Worm (Caenorhabditis elegans) whole organism, L4 larva: ENCODE measurements around the gene ZK512.8.

Source experiments
- R02D3.7 ChIP-seq: fragments of 150-350 bp; sonication (generic microtip); optimal IDR thresholded peaks from 3 replicates; lab custom pipeline; 2014; ENCODE audit warnings: missing biosample characterization, missing genetic modification characterization
- T26A8.4 ChIP-seq: fragments of 200-800 bp; sonication (Bioruptor generic); IDR thresholded peaks from 2 replicates; pipeline ENCODE4 v1.3.6; 2022; ENCODE audit warnings: missing genetic modification characterization, missing compliant biosample characterization
- Y48G9A.11 ChIP-seq: fragments of 200-800 bp; sonication (Bioruptor generic); IDR thresholded peaks from 2 replicates; pipeline ENCODE4 v1.3.6; 2022; ENCODE audit warnings: missing genetic modification reagents, missing genetic modification characterization, missing compliant biosample characterization
- Y5F2A.4 ChIP-seq: fragments of 200-800 bp; sonication (Bioruptor generic); optimal IDR thresholded peaks from 2 replicates; lab custom pipeline; 2018; ENCODE audit warnings: mild to moderate bottlenecking, missing genetic modification characterization, missing compliant biosample characterization
- Y75B8A.6 ChIP-seq: fragments of 200-800 bp; sonication (Bioruptor generic); IDR thresholded peaks from 2 replicates; pipeline ENCODE4 v1.3.6; 2022; ENCODE audit warnings: missing genetic modification reagents, missing genetic modification characterization, missing compliant biosample characterization
- aha-1 ChIP-seq: fragments of 150-350 bp; peaks from one replicate; lab custom pipeline; 2014; ENCODE audit warnings: missing biosample characterization, missing genetic modification characterization
- ceh-44 ChIP-seq: fragments of 200-800 bp; sonication (Bioruptor generic); IDR thresholded peaks from 2 replicates; pipeline ENCODE4 v1.3.6; 2022; ENCODE audit warnings: missing genetic modification reagents, missing genetic modification characterization, missing compliant biosample characterization
- ceh-62 ChIP-seq: sonication (generic microtip); optimal IDR thresholded peaks from 2 replicates; lab custom pipeline; 2017; ENCODE audit warnings: missing biosample characterization, missing genetic modification characterization
- daf-8 ChIP-seq: fragments of 200-800 bp; sonication (Bioruptor generic); IDR thresholded peaks from 2 replicates; pipeline ENCODE4 v1.3.6; 2022; ENCODE audit warnings: missing genetic modification characterization, missing compliant biosample characterization
- dmd-6 ChIP-seq: fragments of 200-800 bp; sonication (Bioruptor generic); IDR thresholded peaks from 2 replicates; pipeline ENCODE4 v1.3.6; 2022; ENCODE audit warnings: missing genetic modification reagents, missing genetic modification characterization, missing compliant biosample characterization
- egl-27 ChIP-seq: sonication (generic microtip); optimal IDR thresholded peaks from 3 replicates; lab custom pipeline; 2017; ENCODE audit warnings: missing biosample characterization, missing genetic modification reagents, missing genetic modification characterization
- hmg-1.1 ChIP-seq: fragments of 200-800 bp; sonication (Bioruptor generic); IDR thresholded peaks from 2 replicates; pipeline ENCODE4 v1.3.6; 2022; ENCODE audit warnings: missing genetic modification reagents, missing genetic modification characterization, missing compliant biosample characterization
- lin-13 ChIP-seq: fragments of 150-350 bp; optimal IDR thresholded peaks from 2 replicates; lab custom pipeline; 2014; ENCODE audit warnings: missing biosample characterization, missing genetic modification reagents, missing genetic modification characterization
- lir-3 ChIP-seq: sonication (generic microtip); optimal IDR thresholded peaks from 2 replicates; lab custom pipeline; 2016; ENCODE audit warnings: mild to moderate bottlenecking, missing genetic modification characterization, missing compliant biosample characterization
- lsy-2 ChIP-seq, 2 experiments: fragments of 150-350 bp in 1 of 2; sonication (generic microtip) in 1 of 2; optimal IDR thresholded peaks; 2 replicates each; lab custom pipeline; 2014 to 2017; ENCODE audit warnings: missing biosample characterization in 2 of 2, missing genetic modification characterization in 2 of 2
- madf-9 ChIP-seq: fragments of 200-800 bp; sonication (Bioruptor generic); conservative IDR thresholded peaks from 2 replicates; pipeline ENCODE4 v1.3.6; 2022; ENCODE audit warnings: missing genetic modification reagents, missing genetic modification characterization, missing compliant biosample characterization
- mdl-1 ChIP-seq, 2 experiments: fragments of 150-350 bp in 1 of 2; sonication (generic microtip) in 1 of 2; optimal IDR thresholded peaks; 2 replicates each; lab custom pipeline; 2014 to 2017; ENCODE audit warnings: missing biosample characterization in 2 of 2, missing genetic modification characterization in 2 of 2
- nhr-28 ChIP-seq: fragments of 150-350 bp; optimal IDR thresholded peaks from 2 replicates; lab custom pipeline; 2014; ENCODE audit warnings: missing biosample characterization, missing genetic modification characterization
- nhr-6 ChIP-seq: fragments of 150-350 bp; optimal IDR thresholded peaks from 2 replicates; lab custom pipeline; 2014; ENCODE audit warnings: missing biosample characterization, missing genetic modification characterization
- pha-4 ChIP-seq, 2 experiments: fragments of 150-350 bp in 1 of 2; fragments of 200-800 bp in 1 of 2; sonication (Bioruptor generic) in 1 of 2; IDR thresholded peaks in 1 of 2; optimal IDR thresholded peaks in 1 of 2; 2 replicates each; pipeline versions ENCODE4 v1.3.6 to Lab custom; 2014 to 2022; ENCODE audit warnings: missing genetic modification characterization in 2 of 2, missing genetic modification reagents in 2 of 2, missing biosample characterization in 1 of 2, missing compliant biosample characterization in 1 of 2
- rbr-2 ChIP-seq: sonication (generic microtip); optimal IDR thresholded peaks from 2 replicates; lab custom pipeline; 2016; ENCODE audit warnings: missing genotype, missing genetic modification characterization, missing compliant biosample characterization
- sdz-12 ChIP-seq: fragments of 200-800 bp; sonication (Bioruptor generic); optimal IDR thresholded peaks from 2 replicates; lab custom pipeline; 2018; ENCODE audit warnings: mild to moderate bottlenecking, missing genetic modification characterization, missing compliant biosample characterization
- snpc-4 ChIP-seq: fragments of 150-350 bp; optimal IDR thresholded peaks from 2 replicates; lab custom pipeline; 2014; ENCODE audit warnings: missing biosample characterization, missing genetic modification characterization
- spr-1 ChIP-seq: sonication (generic microtip); optimal IDR thresholded peaks from 2 replicates; lab custom pipeline; 2016; ENCODE audit warnings: mild to moderate bottlenecking, missing genetic modification characterization, missing compliant biosample characterization
- unc-39 ChIP-seq: sonication (generic microtip); optimal IDR thresholded peaks from 2 replicates; lab custom pipeline; 2017; ENCODE audit warnings: missing biosample characterization, missing genetic modification characterization
- unc-62 ChIP-seq, 3 experiments: fragments of 150-350 bp in 1 of 3; sonication (generic microtip); optimal IDR thresholded peaks in 2 of 3; peaks in 1 of 3; 1 replicate in 1 of 3; 2 replicates in 2 of 3; lab custom pipeline; 2014 to 2017; ENCODE audit warnings: missing biosample characterization in 3 of 3, missing genetic modification characterization in 3 of 3, missing genetic modification reagents in 3 of 3, missing genotype in 1 of 3
- ztf-7 ChIP-seq: fragments of 150-350 bp; optimal IDR thresholded peaks from 2 replicates; lab custom pipeline; 2014; ENCODE audit warnings: missing biosample characterization, missing genetic modification characterization

The ZK512.8 gene

DNA sequence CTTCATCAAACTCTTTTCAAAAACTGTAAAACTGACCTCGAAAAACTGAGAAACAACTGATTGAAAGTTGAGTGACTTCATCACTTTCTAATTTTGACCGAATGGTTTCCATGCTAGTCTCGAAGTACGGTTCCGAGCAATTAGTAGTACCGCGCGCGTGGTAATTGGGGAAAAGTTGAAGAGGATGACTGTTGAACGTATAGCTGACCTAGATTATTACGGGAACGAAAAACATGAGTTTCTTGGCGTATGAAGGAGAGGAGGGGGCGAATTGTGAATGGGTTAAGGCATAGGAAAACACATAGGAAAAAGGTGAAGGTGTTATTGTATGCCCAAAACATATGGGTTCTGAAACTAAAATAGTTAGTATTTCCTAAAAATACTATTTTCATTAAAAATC lies 15.7 kb downstream of the ZK512.8 start, which contains the start of gene ptr-9:
ptr-9 (minus strand) TSS at position 101 of the 400 bp plus-strand sequence.
- TF ChIP-seq unc-62 (GFP tag; optimal IDR thresholded peaks at IDR 0.05 in 1 of 2; lab: Kevin White, UChicago) (peak in 1 of 2 experiments; percentile 39), unc-62 (tag; optimal IDR thresholded peaks at IDR 0.05; lab: Kevin White, UChicago) (no peak), lin-13 (GFP tag; lab: Kevin White, UChicago) (no peak), spr-1 (tag; lab: Kevin White, UChicago) (no peak)

DNA sequence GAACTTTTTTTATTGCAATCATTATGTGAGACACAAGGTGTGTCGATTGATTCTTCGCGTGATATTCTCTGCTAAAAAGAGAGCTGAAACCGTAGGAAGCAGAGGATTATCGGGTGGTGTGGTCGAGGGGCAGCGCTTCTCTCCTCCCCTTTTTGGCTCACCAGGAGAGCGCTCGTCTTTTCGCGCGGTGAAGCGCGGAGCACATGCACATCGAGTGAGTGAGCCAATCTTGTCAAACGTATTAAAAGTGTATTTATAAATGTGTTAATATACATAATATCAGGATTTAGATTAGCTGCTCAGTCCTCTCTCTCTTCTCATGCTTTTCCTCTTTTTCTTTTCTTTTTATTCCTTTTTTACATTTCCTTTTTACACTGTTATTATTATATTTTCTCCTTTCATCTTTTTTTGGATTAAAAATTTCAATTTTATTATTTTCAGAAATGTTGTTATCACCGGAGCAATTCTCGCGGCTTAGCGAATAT lies 16.8 kb downstream of the ZK512.8 start, which contains the start of gene dgk-3:
dgk-3 (plus strand) TSS at position 435 of the 485 bp plus-strand sequence.
- TF ChIP-seq aha-1 (peak; percentile 58), unc-39 (tag; lab: Kevin White, UChicago) (no peak)

DNA sequence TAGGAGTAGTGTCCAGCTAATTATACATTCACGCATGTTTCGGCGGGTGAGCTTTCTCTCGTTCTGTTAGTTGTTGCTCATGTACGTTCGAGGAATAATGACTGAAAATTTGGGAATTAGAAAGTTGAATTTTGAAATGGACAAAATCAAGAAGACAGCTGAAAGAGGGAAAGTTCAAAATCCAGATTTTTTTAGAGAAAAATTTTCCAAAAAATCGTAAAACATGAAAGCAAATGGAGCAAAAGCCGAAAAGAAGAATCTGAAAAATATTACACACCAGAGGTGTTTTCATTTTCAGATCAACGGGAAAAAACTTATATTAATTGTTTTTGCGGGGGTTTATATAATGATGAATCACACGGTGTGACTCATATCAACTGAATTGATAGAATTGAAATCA lies 26.8 kb downstream of the ZK512.8 start, which contains the start of gene ina-1:
ina-1 (minus strand) TSS at position 101 of the 400 bp plus-strand sequence.
- TF ChIP-seq egl-27 (tag; lab: Kevin White, UChicago) (no peak), unc-62 (GFP tag; optimal IDR thresholded peaks at IDR 0.05 in 1 of 2; lab: Kevin White, UChicago) (peak in 1 of 2 experiments; percentile 27), unc-62 (tag; optimal IDR thresholded peaks at IDR 0.05; lab: Kevin White, UChicago) (no peak)

DNA sequence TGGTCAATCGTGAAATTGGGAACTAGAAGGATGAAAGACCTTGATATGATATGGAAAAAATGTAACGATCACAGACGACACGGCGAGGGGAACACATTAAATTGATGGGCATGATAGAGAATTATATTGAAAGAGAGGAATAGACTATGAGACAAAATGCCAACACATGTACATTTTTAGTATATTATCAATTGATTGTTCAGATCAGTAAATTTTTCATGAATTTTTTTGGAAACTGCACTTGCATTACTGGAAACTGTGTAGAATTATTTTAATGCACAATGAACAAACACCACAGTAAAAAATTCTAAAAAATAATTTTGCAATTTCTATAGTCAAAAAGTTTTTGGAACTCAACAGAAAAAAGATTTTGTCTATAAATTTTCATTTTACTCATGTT lies 27.4 kb downstream of the ZK512.8 start:
- no peak for TF ChIP-seq rbr-2 (tag; lab: Kevin White, UChicago)
- no peak for TF ChIP-seq ceh-62 (tag; lab: Kevin White, UChicago)
- no peak for TF ChIP-seq R02D3.7 (tag; lab: Kevin White, UChicago)
- no peak for TF ChIP-seq madf-9
- TF ChIP-seq pha-4 (GFP tag; IDR thresholded peaks at IDR 0.05; lab: Robert Waterston, UW) = no peak
- TF ChIP-seq pha-4 (tag; optimal IDR thresholded peaks at IDR 0.05; lab: Kevin White, UChicago) = no peak
- no peak for TF ChIP-seq ztf-7
- TF ChIP-seq Y5F2A.4 (GFP tag; lab: Kevin White, UChicago) = no peak
- TF ChIP-seq egl-27 (tag; lab: Kevin White, UChicago) = no peak
- no peak for TF ChIP-seq lir-3
- peak; percentile 33 for TF ChIP-seq nhr-28
- TF ChIP-seq daf-8 = no peak
- TF ChIP-seq mdl-1 (tag; optimal IDR thresholded peaks at IDR 0.05; lab: Kevin White, UChicago) = no peak
- TF ChIP-seq aha-1 = peak; percentile 36

DNA sequence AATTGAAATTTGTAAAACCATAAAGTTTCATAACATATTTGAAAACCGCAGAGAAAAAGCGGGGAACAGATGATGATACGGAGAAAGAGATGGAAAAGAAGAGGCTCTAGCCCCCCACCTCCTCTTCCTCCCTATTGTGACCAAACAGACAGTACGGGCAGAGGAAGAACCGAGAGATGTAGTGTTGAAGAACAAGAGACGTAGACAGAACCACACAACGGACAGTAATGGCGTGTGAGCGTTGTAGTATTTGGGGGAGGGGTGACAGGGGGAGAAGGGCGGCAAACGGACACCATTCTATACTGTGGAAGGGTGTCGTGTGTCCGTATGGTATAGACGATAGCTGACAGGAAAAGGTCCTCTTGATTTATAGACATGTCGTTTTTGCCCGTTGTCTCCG lies 30.1 kb downstream of the ZK512.8 start:
- TF ChIP-seq lsy-2 (tag; optimal IDR thresholded peaks at IDR 0.05; lab: Kevin White, UChicago) (no peak), hmg-1.1 (GFP tag; lab: Robert Waterston, UW) (0 out of 2 replicates have a peak, but pooled peaks have one; percentile 14), nhr-28 (peak; percentile 62), egl-27 (tag; lab: Kevin White, UChicago) (no peak), Y75B8A.6 (GFP tag; lab: Robert Waterston, UW) (no peak)

DNA sequence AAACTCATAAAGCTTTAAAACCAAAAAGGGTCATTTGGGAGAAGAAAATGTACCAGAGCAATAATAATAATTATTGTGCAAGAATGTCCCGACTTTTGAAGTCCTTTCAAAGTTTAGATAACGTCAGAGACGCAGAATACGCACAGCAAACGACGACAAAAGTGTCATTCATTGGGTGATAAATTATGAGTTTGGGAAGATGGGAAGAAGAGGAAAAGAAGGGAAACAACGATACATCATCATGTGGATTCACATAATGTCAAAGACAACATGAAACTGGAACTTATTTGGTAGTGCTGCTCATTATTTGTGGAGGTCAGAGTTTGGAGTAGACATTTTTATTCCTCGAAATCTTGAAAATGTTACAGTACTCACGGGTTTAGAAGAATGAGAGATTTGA lies 32.0 kb downstream of the ZK512.8 start:
- TF ChIP-seq Y48G9A.11 (GFP tag; lab: Robert Waterston, UW) (no peak), unc-62 (GFP tag; optimal IDR thresholded peaks at IDR 0.05 in 1 of 2; lab: Kevin White, UChicago) (peak in 1 of 2 experiments; percentile 95), unc-62 (tag; optimal IDR thresholded peaks at IDR 0.05; lab: Kevin White, UChicago) (no peak)

DNA sequence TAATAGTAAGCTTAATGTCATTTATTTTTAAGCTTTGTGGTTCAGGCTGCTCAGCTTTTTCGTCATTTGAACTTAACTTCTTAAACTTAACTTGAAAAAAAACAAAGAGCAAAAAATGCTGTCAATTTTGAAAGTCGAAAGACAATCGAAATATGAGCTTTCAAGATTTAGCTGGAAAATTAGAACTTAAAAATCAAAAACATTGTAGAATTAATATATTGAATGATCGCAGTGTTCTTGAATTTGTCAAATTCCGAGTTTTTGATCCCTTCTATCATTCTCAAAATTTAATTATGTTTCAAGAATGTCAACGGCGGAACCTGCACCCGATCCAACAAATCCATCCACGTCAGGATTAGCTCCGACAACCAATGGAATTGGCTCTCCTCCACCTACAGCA lies 35.4 kb downstream of the ZK512.8 start, which contains the start of gene tax-4:
tax-4 (plus strand) TSS at position 301 of the 400 bp plus-strand sequence.
- TF ChIP-seq ceh-44 (GFP tag; lab: Robert Waterston, UW) (no peak), unc-62 (GFP tag; optimal IDR thresholded peaks at IDR 0.05 in 1 of 2; lab: Kevin White, UChicago) (peak in 1 of 2 experiments; percentile 38), unc-62 (tag; optimal IDR thresholded peaks at IDR 0.05; lab: Kevin White, UChicago) (no peak), nhr-6 (tag; lab: Kevin White, UChicago) (no peak), sdz-12 (GFP tag; lab: Kevin White, UChicago) (no peak), T26A8.4 (GFP tag; lab: Robert Waterston, UW) (no peak), egl-27 (tag; lab: Kevin White, UChicago) (no peak), snpc-4 (no peak), dmd-6 (GFP tag; lab: Robert Waterston, UW) (no peak)
